Worm (Caenorhabditis elegans) whole organism, L4/young adult: Measurements from ENCODE around the gene H23L24.4.

Experiments
- W03F9.2 ChIP-seq: fragments of 150-350 bp; optimal IDR thresholded peaks from 2 replicates; lab custom pipeline; 2014; ENCODE audit warnings: missing biosample characterization, missing genetic modification characterization
- dao-5 ChIP-seq: sonication (generic microtip); optimal IDR thresholded peaks from 2 replicates; lab custom pipeline; 2016; ENCODE audit warnings: missing genotype, missing genetic modification characterization, moderate library complexity, missing compliant biosample characterization
- him-1 ChIP-seq: sonication (generic microtip); optimal IDR thresholded peaks from 2 replicates; lab custom pipeline; 2016; ENCODE audit warnings: missing genotype, missing genetic modification reagents, missing genetic modification characterization, missing compliant biosample characterization

- no peak for TF ChIP-seq dao-5
- no peak for TF ChIP-seq him-1 (tag; lab: Kevin White, UChicago)
- TF ChIP-seq W03F9.2 (tag; lab: Kevin White, UChicago), result no peak
These were observed 19.9 kb upstream of the H23L24.4 start, which contains the start of gene pgm-3 for ce11 chrIV:8725345-8725744.
